Worm (Caenorhabditis elegans): ENCODE results near the gene F56C4.1.

- TF ChIP-seq hlh-30 (tag; optimal IDR thresholded peaks at IDR 0.05; ENCODE audit: insufficient read depth) (no peak), che-1 (tag; optimal IDR thresholded peaks at IDR 0.05) (no peak), nfya-1 (tag; optimal IDR thresholded peaks at IDR 0.05) (no peak), rnt-1 (tag; optimal IDR thresholded peaks at IDR 0.05) (no peak), tbx-2 (tag; optimal IDR thresholded peaks at IDR 0.05) (no peak), ceh-34 (tag; optimal IDR thresholded peaks at IDR 0.05) (no peak), K09A11.1 (tag; optimal IDR thresholded peaks at IDR 0.05; ENCODE audit: insufficient read depth) (no peak), pag-3 (tag; optimal IDR thresholded peaks at IDR 0.05; ENCODE audit: borderline replicate concordance) (no peak), pros-1 (tag; optimal IDR thresholded peaks at IDR 0.05) (no peak), pqm-1 (tag; optimal IDR thresholded peaks at IDR 0.05) (no peak)
Observed at ce11 chrIV:10661760-10662159, 25.0 kb downstream of the F56C4.1 start, which contains the start of gene fmo-1.

Data from whole organism, late embryonic.